Worm (Caenorhabditis elegans) whole organism, early embryonic: Measurements from ENCODE around the gene cpsf-2.

ENCODE experiments used
- F13C5.2 ChIP-seq: sonication (generic microtip); optimal IDR thresholded peaks from 2 replicates; lab custom pipeline; 2017; ENCODE audit warnings: mild to moderate bottlenecking, missing genetic modification characterization, inconsistent platforms, missing compliant biosample characterization
- aly-1 ChIP-seq: sonication (generic microtip); optimal IDR thresholded peaks from 2 replicates; lab custom pipeline; 2016; ENCODE audit warnings: missing genetic modification characterization, missing compliant biosample characterization
- ama-1 ChIP-seq: fragments of 150-350 bp; optimal IDR thresholded peaks from 2 replicates; lab custom pipeline; 2014
- ceh-13 ChIP-seq: fragments of 200-800 bp; sonication (Bioruptor generic); optimal IDR thresholded peaks from 2 replicates; lab custom pipeline; 2018; ENCODE audit warnings: mild to moderate bottlenecking, missing genetic modification characterization, missing compliant biosample characterization
- ets-7 ChIP-seq: sonication (generic microtip); optimal IDR thresholded peaks from 2 replicates; lab custom pipeline; 2016; ENCODE audit warnings: missing genotype, missing genetic modification characterization, missing compliant biosample characterization
- flt-1 ChIP-seq: fragments of 200-800 bp; sonication (Bioruptor generic); IDR thresholded peaks from 2 replicates; pipeline ENCODE4 v1.3.6; 2022; ENCODE audit warnings: missing genetic modification characterization, missing compliant biosample characterization
- hmbx-1 ChIP-seq: sonication (generic microtip); optimal IDR thresholded peaks from 2 replicates; lab custom pipeline; 2016; ENCODE audit warnings: mild to moderate bottlenecking, missing genetic modification characterization, missing compliant biosample characterization
- pes-1 ChIP-seq: fragments of 200-800 bp; sonication (Bioruptor generic); IDR thresholded peaks from 2 replicates; pipeline ENCODE4 v1.3.6; 2022; ENCODE audit warnings: missing genetic modification reagents, missing genetic modification characterization, missing compliant biosample characterization
- sea-1 ChIP-seq: fragments of 200-800 bp; sonication (Bioruptor generic); conservative IDR thresholded peaks from 2 replicates; pipeline ENCODE4 v1.3.6; 2022; ENCODE audit warnings: missing genetic modification characterization, missing compliant biosample characterization
- tbx-11 ChIP-seq: fragments of 200-800 bp; sonication (Bioruptor generic); IDR thresholded peaks from 2 replicates; pipeline ENCODE4 v1.3.6; 2022; ENCODE audit warnings: missing genetic modification characterization, missing compliant biosample characterization

DNA sequence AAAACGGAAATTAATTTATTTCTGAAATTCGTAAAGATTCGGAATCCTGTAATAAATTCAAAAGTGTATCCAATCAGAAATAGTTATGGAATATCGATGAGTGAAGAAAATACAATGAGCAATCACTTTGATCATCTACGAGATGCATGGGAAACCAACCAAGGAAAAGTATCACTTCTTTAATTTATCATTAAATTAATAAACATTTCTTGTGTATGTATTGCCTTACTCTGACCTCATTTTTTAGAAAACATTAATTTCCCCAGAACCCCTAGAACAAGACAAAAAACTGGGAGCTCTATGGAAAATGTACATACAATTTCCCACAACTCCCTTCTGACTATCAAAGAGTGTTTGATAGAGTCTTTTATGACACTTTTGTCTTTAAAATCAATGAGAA is 45.0 kb upstream of the cpsf-2 start, which contains the start of gene F10D2.16:
- TF ChIP-seq ceh-13 (GFP tag; lab: Kevin White, UChicago): no peak
- no peak for TF ChIP-seq hmbx-1 (tag; lab: Kevin White, UChicago)
- no peak for TF ChIP-seq pes-1 (GFP tag; lab: Robert Waterston, UW)
- no peak for TF ChIP-seq ets-7 (tag; lab: Kevin White, UChicago)
- no peak for TF ChIP-seq flt-1
- no peak for TF ChIP-seq ama-1
- TF ChIP-seq aly-1 (tag; lab: Kevin White, UChicago): no peak
- TF ChIP-seq tbx-11 (GFP tag; lab: Robert Waterston, UW): no peak
- no peak for TF ChIP-seq sea-1 (GFP tag; lab: Robert Waterston, UW)
- no peak for TF ChIP-seq F13C5.2 (tag; lab: Kevin White, UChicago)
